Worm (Caenorhabditis elegans) whole organism, midembryonic: ENCODE measurements around the gene lgl-1.

ENCODE experiments used
- cog-1 ChIP-seq: sonication (generic microtip); optimal IDR thresholded peaks from 2 replicates; lab custom pipeline; 2016; ENCODE audit warnings: missing genetic modification characterization, missing compliant biosample characterization
- flt-1 ChIP-seq: fragments of 200-800 bp; sonication (Bioruptor generic); IDR thresholded peaks from 2 replicates; pipeline ENCODE4 v1.3.6; 2022; ENCODE audit warnings: missing genetic modification characterization, missing compliant biosample characterization
- med-1 ChIP-seq: sonication (generic microtip); optimal IDR thresholded peaks from 2 replicates; lab custom pipeline; 2017; ENCODE audit warnings: missing genetic modification characterization, mild to moderate bottlenecking, missing compliant biosample characterization, antibody characterized with exemption, missing genetic modification reagents; ENCODE audit not compliant: insufficient read depth
- ref-1 ChIP-seq: fragments of 200-800 bp; sonication (Bioruptor generic); conservative IDR thresholded peaks from 2 replicates; pipeline ENCODE4 v1.3.6; 2022; ENCODE audit warnings: missing genetic modification reagents, missing genetic modification characterization, missing compliant biosample characterization
- tab-1 ChIP-seq: fragments of 200-800 bp; sonication (Bioruptor generic); IDR thresholded peaks from 2 replicates; pipeline ENCODE4 v1.3.6; 2022; ENCODE audit warnings: missing genetic modification characterization, missing compliant biosample characterization
- ztf-23 ChIP-seq: fragments of 200-800 bp; sonication (Bioruptor generic); IDR thresholded peaks from 2 replicates; pipeline ENCODE4 v1.3.6; 2022; ENCODE audit warnings: missing genetic modification reagents, missing genetic modification characterization, missing compliant biosample characterization
- ztf-29 ChIP-seq: fragments of 200-800 bp; sonication (Bioruptor generic); IDR thresholded peaks from 2 replicates; pipeline ENCODE4 v1.3.6; 2022; ENCODE audit warnings: missing genetic modification reagents, missing genetic modification characterization, missing compliant biosample characterization

DNA sequence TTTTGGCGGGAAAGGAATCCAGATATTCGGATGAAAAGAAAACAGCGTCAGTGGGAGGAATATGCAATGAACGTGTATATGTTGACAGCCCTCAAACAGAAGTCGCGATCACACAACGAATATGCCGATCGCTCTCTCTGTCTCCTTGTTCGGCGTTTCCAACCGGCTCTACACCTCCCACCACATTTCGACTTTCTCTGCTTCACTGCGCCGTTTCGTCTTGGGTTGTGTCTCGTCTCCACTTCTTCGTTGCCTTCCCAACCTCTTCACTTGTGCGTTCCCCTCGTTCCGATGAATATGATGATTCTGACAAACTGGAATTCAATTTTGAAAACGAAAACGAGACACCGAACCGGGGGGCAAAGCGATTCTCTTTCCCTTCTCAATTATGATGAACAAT is 27.1 kb upstream of the lgl-1 start, which contains the start of gene mab-7:
- TF ChIP-seq cog-1 (tag; lab: Kevin White, UChicago): no peak
- TF ChIP-seq tab-1: no peak
- TF ChIP-seq flt-1: no peak
- TF ChIP-seq ztf-29 (GFP tag; lab: Robert Waterston, UW): no peak
- TF ChIP-seq med-1 (GFP tag; lab: Kevin White, UChicago): no peak
- no peak for TF ChIP-seq ztf-23
- TF ChIP-seq ref-1 (GFP tag; lab: Robert Waterston, UW): no peak
